Fruit fly (Drosophila melanogaster) whole organism, prepupa: Measurements from ENCODE around the gene CG43290.

ENCODE experiments used
- Blimp-1 ChIP-seq: fragments of 200-800 bp; sonication (Bioruptor generic); optimal IDR thresholded peaks from 3 replicates; lab custom pipeline; 2017; ENCODE audit warnings: missing biosample characterization, missing genetic modification characterization, mild to moderate bottlenecking, moderate library complexity, missing genetic modification reagents
- CG10631 ChIP-seq: fragments of 200-800 bp; sonication (Bioruptor generic); optimal IDR thresholded peaks from 2 replicates; lab custom pipeline; 2016; ENCODE audit warnings: missing biosample characterization, missing genetic modification characterization
- CG10669 ChIP-seq: fragments of 200-800 bp; sonication (Bioruptor generic); optimal IDR thresholded peaks from 3 replicates; lab custom pipeline; 2018; ENCODE audit warnings: missing biosample characterization, mild to moderate bottlenecking, missing genetic modification characterization, moderate library complexity
- CG11762 ChIP-seq: fragments of 200-800 bp; sonication (Bioruptor generic); optimal IDR thresholded peaks from 3 replicates; lab custom pipeline; 2016; ENCODE audit warnings: missing biosample characterization, missing genetic modification characterization; ENCODE audit not compliant: insufficient read depth
- CG11902 ChIP-seq: fragments of 200-800 bp; sonication (Bioruptor generic); optimal IDR thresholded peaks from 3 replicates; lab custom pipeline; 2016; ENCODE audit warnings: missing biosample characterization, missing genetic modification characterization
- CG15336 ChIP-seq: fragments of 200-800 bp; sonication (Bioruptor generic); IDR thresholded peaks from 2 replicates; pipeline ENCODE4 v1.3.6; 2022; ENCODE audit warnings: missing biosample characterization, missing genetic modification characterization
- CG1621 ChIP-seq: fragments of 200-800 bp; sonication (Bioruptor generic); optimal IDR thresholded peaks from 3 replicates; lab custom pipeline; 2018; ENCODE audit warnings: missing biosample characterization, mild to moderate bottlenecking, missing genetic modification characterization
- CG16779 ChIP-seq: fragments of 200-800 bp; sonication (Bioruptor generic); optimal IDR thresholded peaks from 3 replicates; lab custom pipeline; 2017; ENCODE audit warnings: missing biosample characterization, mild to moderate bottlenecking, missing genetic modification characterization
- CG3032 ChIP-seq: fragments of 200-800 bp; optimal IDR thresholded peaks from 2 replicates; lab custom pipeline; 2019; ENCODE audit warnings: missing biosample characterization, mild to moderate bottlenecking, missing genetic modification characterization, moderate library complexity
- CG31627 ChIP-seq: fragments of 200-800 bp; sonication (Bioruptor generic); optimal IDR thresholded peaks from 3 replicates; lab custom pipeline; 2016; ENCODE audit warnings: missing biosample characterization, missing genetic modification characterization
- CG32006 ChIP-seq: fragments of 200-800 bp; sonication (Bioruptor generic); optimal IDR thresholded peaks from 3 replicates; lab custom pipeline; 2017; ENCODE audit warnings: missing biosample characterization, mild to moderate bottlenecking, missing genetic modification characterization
- CG4318 ChIP-seq: fragments of 200-800 bp; sonication (Bioruptor generic); optimal IDR thresholded peaks from 3 replicates; lab custom pipeline; 2017; ENCODE audit warnings: missing biosample characterization, mild to moderate bottlenecking, missing genetic modification characterization
- CG6163 ChIP-seq: fragments of 200-800 bp; sonication (Bioruptor generic); IDR thresholded peaks from 3 replicates; pipeline ENCODE4 v1.3.6; 2022; ENCODE audit warnings: missing biosample characterization, missing genetic modification characterization
- CG6276 ChIP-seq: fragments of 200-800 bp; sonication (Bioruptor generic); optimal IDR thresholded peaks from 2 replicates; lab custom pipeline; 2017; ENCODE audit warnings: missing biosample characterization, mild to moderate bottlenecking, missing genetic modification characterization
- CG6808 ChIP-seq: fragments of 200-800 bp; sonication (Bioruptor generic); optimal IDR thresholded peaks from 3 replicates; lab custom pipeline; 2017; ENCODE audit warnings: missing biosample characterization, missing genetic modification characterization, mild to moderate bottlenecking, moderate library complexity, missing genetic modification reagents
- CG6854 ChIP-seq: fragments of 200-800 bp; sonication (Bioruptor generic); optimal IDR thresholded peaks from 2 replicates; lab custom pipeline; 2017; ENCODE audit warnings: missing biosample characterization, mild to moderate bottlenecking, missing genetic modification characterization
- CG7368 ChIP-seq: fragments of 200-800 bp; sonication (Bioruptor generic); optimal IDR thresholded peaks from 3 replicates; lab custom pipeline; 2016; ENCODE audit warnings: missing biosample characterization, missing genetic modification characterization
- CG8119 ChIP-seq: fragments of 200-800 bp; sonication (Bioruptor generic); IDR thresholded peaks from 3 replicates; pipeline ENCODE4 v1.3.6; 2022; ENCODE audit warnings: missing biosample characterization, missing genetic modification characterization
- CG8319 ChIP-seq: fragments of 200-800 bp; sonication (Bioruptor generic); optimal IDR thresholded peaks from 3 replicates; lab custom pipeline; 2016; ENCODE audit warnings: missing biosample characterization, missing genetic modification characterization
- Eip75B ChIP-seq: fragments of 200-800 bp; sonication (Bioruptor generic); optimal IDR thresholded peaks from 3 replicates; lab custom pipeline; 2016; ENCODE audit warnings: missing biosample characterization, missing genetic modification characterization
- Eip78C ChIP-seq: fragments of 200-800 bp; sonication (Bioruptor generic); peaks from one replicate; lab custom pipeline; 2016; ENCODE audit warnings: missing biosample characterization, missing genetic modification characterization
- Eip93F ChIP-seq: fragments of 200-800 bp; sonication (Bioruptor generic); optimal IDR thresholded peaks from 2 replicates; lab custom pipeline; 2016; ENCODE audit warnings: missing biosample characterization, mild to moderate bottlenecking, missing genetic modification characterization
- Ets21C ChIP-seq: fragments of 200-800 bp; sonication (Bioruptor generic); optimal IDR thresholded peaks from 3 replicates; lab custom pipeline; 2016; ENCODE audit warnings: missing biosample characterization, missing genetic modification characterization
- Ets96B ChIP-seq: fragments of 200-800 bp; optimal IDR thresholded peaks from 2 replicates; lab custom pipeline; 2019; ENCODE audit warnings: missing biosample characterization, mild to moderate bottlenecking, missing genetic modification characterization, moderate library complexity
- Gug ChIP-seq: fragments of 200-800 bp; sonication (Bioruptor generic); IDR thresholded peaks from 2 replicates; pipeline ENCODE4 v1.3.6; 2022; ENCODE audit warnings: missing biosample characterization, missing genetic modification characterization
- Hr38 ChIP-seq: sonication (Bioruptor generic); optimal IDR thresholded peaks from 2 replicates; lab custom pipeline; 2016; ENCODE audit warnings: missing biosample characterization, missing genetic modification characterization
- Hr4 ChIP-seq: fragments of 200-800 bp; sonication (Bioruptor generic); optimal IDR thresholded peaks from 3 replicates; lab custom pipeline; 2016; ENCODE audit warnings: missing biosample characterization, missing genetic modification characterization
- Lpt ChIP-seq: fragments of 200-800 bp; sonication (Bioruptor generic); optimal IDR thresholded peaks from 3 replicates; lab custom pipeline; 2016; ENCODE audit warnings: missing biosample characterization, missing genetic modification characterization
- Met ChIP-seq: fragments of 200-800 bp; sonication (Bioruptor generic); optimal IDR thresholded peaks from 3 replicates; lab custom pipeline; 2016; ENCODE audit warnings: missing biosample characterization, missing genetic modification characterization
- OdsH ChIP-seq: fragments of 200-800 bp; sonication (Bioruptor generic); optimal IDR thresholded peaks from 3 replicates; lab custom pipeline; 2016; ENCODE audit warnings: missing biosample characterization, missing genetic modification characterization
- Smox ChIP-seq: fragments of 200-800 bp; sonication (Bioruptor generic); optimal IDR thresholded peaks from 3 replicates; lab custom pipeline; 2016; ENCODE audit warnings: missing biosample characterization, missing genetic modification characterization
- Sox102F ChIP-seq: fragments of 200-800 bp; sonication (Bioruptor generic); optimal IDR thresholded peaks from 2 replicates; lab custom pipeline; 2016; ENCODE audit warnings: missing biosample characterization, mild to moderate bottlenecking, missing genetic modification characterization
- Sox14 ChIP-seq: fragments of 200-800 bp; sonication (Bioruptor generic); optimal IDR thresholded peaks from 3 replicates; lab custom pipeline; 2016; ENCODE audit warnings: missing biosample characterization, missing genetic modification characterization
- Sox15 ChIP-seq: fragments of 200-800 bp; sonication (Bioruptor generic); optimal IDR thresholded peaks from 3 replicates; lab custom pipeline; 2016; ENCODE audit warnings: missing biosample characterization, missing genetic modification characterization
- achi ChIP-seq: fragments of 200-800 bp; sonication (Bioruptor generic); optimal IDR thresholded peaks from 3 replicates; lab custom pipeline; 2016; ENCODE audit warnings: missing biosample characterization, missing genetic modification characterization
- acj6 ChIP-seq: fragments of 200-800 bp; sonication (Bioruptor generic); optimal IDR thresholded peaks from 3 replicates; lab custom pipeline; 2016; ENCODE audit warnings: missing biosample characterization, missing genetic modification characterization
- dsx ChIP-seq: fragments of 200-800 bp; optimal IDR thresholded peaks from 3 replicates; lab custom pipeline; 2019; ENCODE audit warnings: missing biosample characterization, mild to moderate bottlenecking, missing genetic modification characterization, moderate library complexity; ENCODE audit not compliant: poor library complexity, severe bottlenecking
- esn ChIP-seq: fragments of 200-800 bp; sonication (Bioruptor generic); optimal IDR thresholded peaks from 2 replicates; lab custom pipeline; 2016; ENCODE audit warnings: missing biosample characterization, mild to moderate bottlenecking, missing genetic modification characterization, moderate library complexity
- fkh ChIP-seq: fragments of 200-800 bp; sonication (Bioruptor generic); optimal IDR thresholded peaks from 3 replicates; lab custom pipeline; 2017; ENCODE audit warnings: missing biosample characterization, mild to moderate bottlenecking, missing genetic modification characterization, moderate library complexity
- lz ChIP-seq: fragments of 200-800 bp; sonication (Bioruptor generic); optimal IDR thresholded peaks from 3 replicates; lab custom pipeline; 2016; ENCODE audit warnings: missing biosample characterization, missing genetic modification characterization
- net ChIP-seq: fragments of 200-800 bp; sonication (Bioruptor generic); optimal IDR thresholded peaks from 3 replicates; lab custom pipeline; 2016; ENCODE audit warnings: missing biosample characterization, missing genetic modification characterization
- spab ChIP-seq: fragments of 200-800 bp; sonication (Bioruptor generic); optimal IDR thresholded peaks from 2 replicates; lab custom pipeline; 2017; ENCODE audit warnings: missing biosample characterization, mild to moderate bottlenecking, missing genetic modification characterization, missing genetic modification reagents
- ss ChIP-seq, 2 experiments: fragments of 200-800 bp; sonication (Bioruptor generic); optimal IDR thresholded peaks; 2 replicates in 1 of 2; 3 replicates in 1 of 2; lab custom pipeline; 2017 to 2018; ENCODE audit warnings: mild to moderate bottlenecking in 2 of 2, missing biosample characterization in 2 of 2, missing genetic modification characterization in 2 of 2, moderate library complexity in 1 of 2
- svp ChIP-seq: fragments of 200-800 bp; sonication (Bioruptor generic); peaks from one replicate; lab custom pipeline; 2016; ENCODE audit warnings: missing biosample characterization, missing genetic modification characterization
- vri ChIP-seq: fragments of 200-800 bp; sonication (Bioruptor generic); optimal IDR thresholded peaks from 3 replicates; lab custom pipeline; 2016; ENCODE audit warnings: missing biosample characterization, mild to moderate bottlenecking, missing genetic modification characterization

Gene CG43290

dm6 chr3R:7364573-7364972 is 15.2 kb upstream of the CG43290 start, which contains the start of gene Mst84Dc:
Gene Mst84Dc (minus strand): TSS chr3R:7364673.
- TF ChIP-seq fkh = no peak
- no peak for TF ChIP-seq Ets21C (GFP tag; lab: Kevin White, UChicago)
- TF ChIP-seq vri (GFP tag; lab: Kevin White, UChicago) = no peak
- TF ChIP-seq Smox = no peak
- no peak for TF ChIP-seq Eip75B (GFP tag; lab: Kevin White, UChicago)
- TF ChIP-seq Met (GFP tag; lab: Kevin White, UChicago) = no peak
- TF ChIP-seq CG10669 (GFP tag; lab: Kevin White, UChicago) = no peak
- TF ChIP-seq Eip93F (GFP tag; lab: Kevin White, UChicago) = no peak
- TF ChIP-seq Gug (GFP tag; lab: Robert Waterston, UW) = no peak
- no peak for TF ChIP-seq CG31627 (GFP tag; lab: Kevin White, UChicago)
- TF ChIP-seq Sox14 = no peak
- no peak for TF ChIP-seq Sox15 (GFP tag; lab: Kevin White, UChicago)
- TF ChIP-seq dsx (GFP tag; lab: Kevin White, UChicago) = no peak
- no peak for TF ChIP-seq spab (GFP tag; lab: Kevin White, UChicago)
- TF ChIP-seq CG6163 = no peak
- no peak for TF ChIP-seq acj6 (GFP tag; lab: Kevin White, UChicago)
- TF ChIP-seq CG4318 (GFP tag; lab: Kevin White, UChicago) = no peak
- no peak for TF ChIP-seq CG3032 (tag; lab: Kevin White, UChicago)
- TF ChIP-seq Ets96B (tag; lab: Kevin White, UChicago) = no peak

dm6 chr3R:7363673-7364072 is 14.3 kb upstream of the CG43290 start, which contains the start of gene Mst84Dd:
Gene Mst84Dd (minus strand): TSS chr3R:7363773.
- TF ChIP-seq fkh = no peak

dm6 chr3R:7362023-7362422 is 12.7 kb upstream of the CG43290 start, which contains the start of gene CG17944:
Gene CG17944 (minus strand): TSS chr3R:7362123.
- TF ChIP-seq CG10631 (GFP tag; lab: Kevin White, UChicago) (no peak), OdsH (no peak), Hr38 (GFP tag; lab: Kevin White, UChicago) (no peak), CG32006 (GFP tag; lab: Kevin White, UChicago) (no peak), CG31627 (GFP tag; lab: Kevin White, UChicago) (no peak), net (GFP tag; lab: Kevin White, UChicago) (no peak), Lpt (GFP tag; lab: Kevin White, UChicago) (no peak), svp (GFP tag; lab: Kevin White, UChicago) (no peak), CG6276 (no peak), ss (GFP tag; optimal IDR thresholded peaks at IDR 0.05; lab: Kevin White, UChicago) (no peak), Ets96B (tag; lab: Kevin White, UChicago) (no peak), Sox14 (no peak), Eip93F (GFP tag; lab: Kevin White, UChicago) (no peak), CG1621 (no peak), esn (GFP tag; lab: Kevin White, UChicago) (no peak), CG8319 (GFP tag; lab: Kevin White, UChicago) (no peak), CG15336 (GFP tag; lab: Robert Waterston, UW) (no peak), Sox102F (GFP tag; lab: Kevin White, UChicago) (no peak), CG11762 (GFP tag; lab: Kevin White, UChicago) (no peak)

- TF ChIP-seq CG4318 (GFP tag; lab: Kevin White, UChicago) = no peak
- no peak for TF ChIP-seq CG16779
- TF ChIP-seq CG8119 (GFP tag; lab: Robert Waterston, UW) = no peak
- TF ChIP-seq lz (GFP tag; lab: Kevin White, UChicago) = peak; percentile 53
- TF ChIP-seq achi = no peak
- no peak for TF ChIP-seq CG7368
- no peak for TF ChIP-seq Eip93F (GFP tag; lab: Kevin White, UChicago)
- no peak for TF ChIP-seq Sox102F (GFP tag; lab: Kevin White, UChicago)
- no peak for TF ChIP-seq CG6854 (GFP tag; lab: Kevin White, UChicago)
- TF ChIP-seq CG6808 (GFP tag; lab: Kevin White, UChicago) = no peak
- TF ChIP-seq Hr4 (GFP tag; lab: Kevin White, UChicago) = peak; percentile 29
- TF ChIP-seq CG15336 (GFP tag; lab: Robert Waterston, UW) = no peak
- TF ChIP-seq Sox14 = peak; percentile 8
- TF ChIP-seq Eip78C (GFP tag; lab: Kevin White, UChicago) = peak; percentile 45
- no peak for TF ChIP-seq CG10669 (GFP tag; lab: Kevin White, UChicago)
- TF ChIP-seq Ets96B (tag; lab: Kevin White, UChicago) = no peak
- no peak for TF ChIP-seq CG11762 (GFP tag; lab: Kevin White, UChicago)
- no peak for TF ChIP-seq Gug (GFP tag; lab: Robert Waterston, UW)
- no peak for TF ChIP-seq spab (GFP tag; lab: Kevin White, UChicago)
- no peak for TF ChIP-seq CG11902 (GFP tag; lab: Kevin White, UChicago)
- no peak for TF ChIP-seq Blimp-1
These were observed 2.9 kb downstream of the CG43290 start, which contains the start of gene nxf4 for dm6 chr3R:7346445-7346844. Gene nxf4 (plus strand): TSS chr3R:7346730.
